Worm (Caenorhabditis elegans): Measurements from ENCODE around the gene drl-1.

The drl-1 gene

ce11 chrIV:379605-380004, 54.7 kb downstream of the drl-1 start:
- TF ChIP-seq dox-1 (GFP tag; IDR thresholded peaks at IDR 0.05) = peak; percentile 53; the same call in 1 of the 2 replicates
- TF ChIP-seq F33H1.4 (GFP tag; IDR thresholded peaks at IDR 0.05) = peak; percentile 92
- TF ChIP-seq ceh-91 (GFP tag; IDR thresholded peaks at IDR 0.05) = peak; percentile 41; the same call in 1 of the 2 replicates
- TF ChIP-seq F55B11.4 (tag; optimal IDR thresholded peaks at IDR 0.05; ENCODE audit: borderline replicate concordance, insufficient read depth) = no peak
- no peak for TF ChIP-seq athp-1 (tag; optimal IDR thresholded peaks at IDR 0.05)
- TF ChIP-seq Y67H2A.10 (GFP tag; conservative IDR thresholded peaks at IDR 0.05) = no peak
- TF ChIP-seq dpff-1 (tag; optimal IDR thresholded peaks at IDR 0.05) = no peak
- peak; percentile 67 for TF ChIP-seq madf-6 (GFP tag; IDR thresholded peaks at IDR 0.05)
- TF ChIP-seq F49E8.2 (tag; optimal IDR thresholded peaks at IDR 0.05; ENCODE audit: insufficient read depth) = peak; percentile 66
- no peak for TF ChIP-seq akir-1 (GFP tag; optimal IDR thresholded peaks at IDR 0.05)
- peak; percentile 2 for TF ChIP-seq snpc-4 (GFP tag; optimal IDR thresholded peaks at IDR 0.05)
- TF ChIP-seq snpc-4 (tag; optimal IDR thresholded peaks at IDR 0.05) = peak in 1 of 4 experiments; percentile 17
- TF ChIP-seq madf-3 (GFP tag; IDR thresholded peaks at IDR 0.05) = no peak
- peak; percentile 52 for TF ChIP-seq unc-130 (GFP tag; optimal IDR thresholded peaks at IDR 0.05)
- TF ChIP-seq mxl-1 (tag; optimal IDR thresholded peaks at IDR 0.05) = no peak
- TF ChIP-seq attf-3 (GFP tag; conservative IDR thresholded peaks at IDR 0.05) = no peak
- peak; percentile 65 for TF ChIP-seq lsl-1 (GFP tag; optimal IDR thresholded peaks at IDR 0.05)
- TF ChIP-seq lin-54 (GFP tag; optimal IDR thresholded peaks at IDR 0.05) = peak; percentile 97
- TF ChIP-seq mcd-1 (GFP tag; IDR thresholded peaks at IDR 0.05) = peak; percentile 15; the same call in 1 of the 2 replicates
- peak; percentile 84 for TF ChIP-seq D2030.7 (GFP tag; IDR thresholded peaks at IDR 0.05)
- peak; percentile 37 for TF ChIP-seq snpc-1.3 (tag; optimal IDR thresholded peaks at IDR 0.05; ENCODE audit: insufficient read depth)
- peak; percentile 91 for TF ChIP-seq efl-1 (GFP tag; optimal IDR thresholded peaks at IDR 0.05)
- no peak for TF ChIP-seq lsy-27 (tag; optimal IDR thresholded peaks at IDR 0.05; ENCODE audit: borderline replicate concordance, insufficient read depth)
- no peak for TF ChIP-seq nhr-120 (GFP tag; IDR thresholded peaks at IDR 0.05)
- TF ChIP-seq lin-35 (GFP tag; optimal IDR thresholded peaks at IDR 0.05) = no peak
- no peak for TF ChIP-seq aptf-2 (GFP tag; conservative IDR thresholded peaks at IDR 0.05)
- TF ChIP-seq dpl-1 (GFP tag; optimal IDR thresholded peaks at IDR 0.05) = peak; percentile 53

Measured in whole organism, young adult.